Worm (Caenorhabditis elegans) whole organism, L1 larva: ENCODE measurements around the gene gap-2.

Source experiments
- C04F5.9 ChIP-seq: sonication (generic microtip); optimal IDR thresholded peaks from 2 replicates; lab custom pipeline; 2016; ENCODE audit warnings: missing genetic modification characterization, missing compliant biosample characterization
- Y116A8C.19 ChIP-seq: sonication (generic microtip); optimal IDR thresholded peaks from 2 replicates; lab custom pipeline; 2016; ENCODE audit warnings: missing compliant biosample characterization, missing genetic modification characterization, borderline replicate concordance
- alr-1 ChIP-seq: fragments of 200-800 bp; sonication (Bioruptor generic); optimal IDR thresholded peaks from 2 replicates; lab custom pipeline; 2018; ENCODE audit warnings: borderline replicate concordance, mild to moderate bottlenecking, missing genetic modification characterization, missing compliant biosample characterization
- ama-1 ChIP-seq: fragments of 150-350 bp; optimal IDR thresholded peaks from 2 replicates; lab custom pipeline; 2014
- blmp-1 ChIP-seq: fragments of 150-350 bp; optimal IDR thresholded peaks from 2 replicates; lab custom pipeline; 2014; ENCODE audit warnings: missing biosample characterization, missing genetic modification characterization
- ceh-8 ChIP-seq: fragments of 200-800 bp; sonication (Bioruptor generic); optimal IDR thresholded peaks from 2 replicates; lab custom pipeline; 2018; ENCODE audit warnings: mild to moderate bottlenecking, missing genetic modification characterization, moderate library complexity, missing compliant biosample characterization
- ces-1 ChIP-seq: fragments of 150-350 bp; optimal IDR thresholded peaks from 2 replicates; lab custom pipeline; 2014; ENCODE audit warnings: missing biosample characterization, missing genetic modification reagents, missing genetic modification characterization
- dsc-1 ChIP-seq: sonication (generic microtip); optimal IDR thresholded peaks from 2 replicates; lab custom pipeline; 2016; ENCODE audit warnings: mild to moderate bottlenecking, missing genetic modification characterization, missing compliant biosample characterization
- efl-1 ChIP-seq, 4 experiments: fragments of 150-350 bp; optimal IDR thresholded peaks in 3 of 4; peaks in 1 of 4; 1 replicate in 1 of 4; 2 replicates in 3 of 4; lab custom pipeline; 2014; ENCODE audit warnings: missing biosample characterization in 2 of 4, missing genetic modification characterization in 2 of 4, missing genetic modification reagents in 2 of 4
- efl-3 ChIP-seq: fragments of 200-800 bp; sonication (Bioruptor generic); optimal IDR thresholded peaks from 2 replicates; lab custom pipeline; 2018; ENCODE audit warnings: mild to moderate bottlenecking, missing genetic modification characterization, missing compliant biosample characterization
- egl-27 ChIP-seq, 2 experiments: fragments of 150-350 bp in 1 of 2; sonication (generic microtip); optimal IDR thresholded peaks; 3 replicates each; lab custom pipeline; 2017 to 2018; ENCODE audit warnings: missing biosample characterization in 2 of 2, missing genetic modification characterization in 2 of 2, missing genetic modification reagents in 2 of 2
- elt-3 ChIP-seq, 6 experiments: fragments of 150-350 bp in 1 of 6; sonication (generic microtip); optimal IDR thresholded peaks; 2 replicates each; lab custom pipeline; 2017 to 2018; ENCODE audit warnings: missing biosample characterization in 6 of 6, missing genetic modification characterization in 6 of 6, inconsistent platforms in 1 of 6
- ets-5 ChIP-seq: fragments of 200-800 bp; sonication (Bioruptor generic); IDR thresholded peaks from 2 replicates; pipeline ENCODE4 v1.3.6; 2022; ENCODE audit warnings: missing genetic modification characterization, missing compliant biosample characterization
- fkh-10 ChIP-seq: sonication (generic microtip); optimal IDR thresholded peaks from 2 replicates; lab custom pipeline; 2017; ENCODE audit warnings: missing biosample characterization, missing genetic modification reagents, missing genetic modification characterization
- fkh-4 ChIP-seq: sonication (generic microtip); optimal IDR thresholded peaks from 2 replicates; lab custom pipeline; 2016; ENCODE audit warnings: missing compliant biosample characterization, missing genetic modification characterization, borderline replicate concordance
- fkh-8 ChIP-seq: sonication (generic microtip); optimal IDR thresholded peaks from 2 replicates; lab custom pipeline; 2016; ENCODE audit warnings: mild to moderate bottlenecking, missing genetic modification characterization, missing compliant biosample characterization
- grh-1 ChIP-seq: fragments of 200-800 bp; sonication (Bioruptor generic); IDR thresholded peaks from 2 replicates; pipeline ENCODE4 v1.3.6; 2022; ENCODE audit warnings: missing genetic modification reagents, missing genetic modification characterization, missing compliant biosample characterization
- hlh-17 ChIP-seq: fragments of 200-800 bp; sonication (Bioruptor generic); optimal IDR thresholded peaks from 2 replicates; lab custom pipeline; 2018; ENCODE audit warnings: missing genetic modification characterization, mild to moderate bottlenecking, missing compliant biosample characterization, moderate library complexity, borderline replicate concordance
- hlh-4 ChIP-seq: sonication (generic microtip); optimal IDR thresholded peaks from 2 replicates; lab custom pipeline; 2016; ENCODE audit warnings: mild to moderate bottlenecking, missing genetic modification characterization, missing compliant biosample characterization
- hpl-2 ChIP-seq: fragments of 150-350 bp; optimal IDR thresholded peaks from 2 replicates; lab custom pipeline; 2014; ENCODE audit warnings: missing biosample characterization, missing genetic modification reagents, missing genetic modification characterization
- irx-1 ChIP-seq: sonication (generic microtip); optimal IDR thresholded peaks from 2 replicates; lab custom pipeline; 2016; ENCODE audit warnings: missing genetic modification characterization, missing compliant biosample characterization
- lin-13 ChIP-seq: fragments of 150-350 bp; optimal IDR thresholded peaks from 2 replicates; lab custom pipeline; 2014; ENCODE audit warnings: missing biosample characterization, missing genetic modification reagents, missing genetic modification characterization
- lin-14 ChIP-seq: fragments of 200-800 bp; sonication (Bioruptor generic); optimal IDR thresholded peaks from 2 replicates; lab custom pipeline; 2018; ENCODE audit warnings: mild to moderate bottlenecking, missing genetic modification characterization, moderate library complexity, missing compliant biosample characterization
- lin-15B ChIP-seq: fragments of 150-350 bp; sonication (generic microtip); optimal IDR thresholded peaks from 3 replicates; lab custom pipeline; 2014; ENCODE audit warnings: missing biosample characterization, missing genetic modification characterization
- lin-39 ChIP-seq: fragments of 150-350 bp; optimal IDR thresholded peaks from 2 replicates; lab custom pipeline; 2014; ENCODE audit warnings: missing biosample characterization, missing genetic modification reagents, missing genetic modification characterization
- lsy-2 ChIP-seq, 2 experiments: fragments of 150-350 bp; optimal IDR thresholded peaks; 2 replicates each; lab custom pipeline; 2014; ENCODE audit warnings: missing biosample characterization in 2 of 2, missing genetic modification characterization in 2 of 2
- mab-9 ChIP-seq: fragments of 200-800 bp; sonication (Bioruptor generic); IDR thresholded peaks from 2 replicates; pipeline ENCODE4 v1.3.6; 2022; ENCODE audit warnings: missing genetic modification reagents, missing genetic modification characterization, missing compliant biosample characterization
- mdl-1 ChIP-seq, 2 experiments: fragments of 150-350 bp; optimal IDR thresholded peaks; 2 replicates each; lab custom pipeline; 2014 to 2017; ENCODE audit warnings: missing biosample characterization in 2 of 2, missing genetic modification characterization in 2 of 2, inconsistent platforms in 1 of 2
- mep-1 ChIP-seq: fragments of 150-350 bp; optimal IDR thresholded peaks from 2 replicates; lab custom pipeline; 2014; ENCODE audit warnings: missing biosample characterization, missing genetic modification characterization
- nhr-11 ChIP-seq: fragments of 150-350 bp; optimal IDR thresholded peaks from 2 replicates; lab custom pipeline; 2014; ENCODE audit warnings: missing biosample characterization, missing genetic modification characterization
- nhr-12 ChIP-seq: sonication (generic microtip); optimal IDR thresholded peaks from 2 replicates; lab custom pipeline; 2017; ENCODE audit warnings: missing biosample characterization, missing genetic modification characterization
- nhr-20 ChIP-seq: sonication (generic microtip); optimal IDR thresholded peaks from 2 replicates; lab custom pipeline; 2016; ENCODE audit warnings: mild to moderate bottlenecking, missing genetic modification characterization, missing compliant biosample characterization
- nhr-237 ChIP-seq: fragments of 150-350 bp; optimal IDR thresholded peaks from 2 replicates; lab custom pipeline; 2014; ENCODE audit warnings: missing biosample characterization, missing genetic modification characterization
- nhr-28 ChIP-seq: fragments of 150-350 bp; optimal IDR thresholded peaks from 2 replicates; lab custom pipeline; 2014; ENCODE audit warnings: missing biosample characterization, missing genetic modification characterization
- nhr-47 ChIP-seq: sonication (generic microtip); optimal IDR thresholded peaks from 2 replicates; lab custom pipeline; 2016; ENCODE audit warnings: mild to moderate bottlenecking, missing genetic modification characterization, moderate library complexity, missing compliant biosample characterization
- nhr-71 ChIP-seq: sonication (generic microtip); optimal IDR thresholded peaks from 2 replicates; lab custom pipeline; 2016; ENCODE audit warnings: mild to moderate bottlenecking, missing genetic modification characterization, moderate library complexity, missing compliant biosample characterization
- nhr-76 ChIP-seq: sonication (generic microtip); optimal IDR thresholded peaks from 2 replicates; lab custom pipeline; 2017; ENCODE audit warnings: missing biosample characterization, missing genetic modification characterization
- nhr-77 ChIP-seq: fragments of 150-350 bp; optimal IDR thresholded peaks from 2 replicates; lab custom pipeline; 2014; ENCODE audit warnings: missing biosample characterization, missing genetic modification characterization
- nhr-84 ChIP-seq: sonication (generic microtip); optimal IDR thresholded peaks from 2 replicates; lab custom pipeline; 2017; ENCODE audit warnings: missing biosample characterization, missing genetic modification characterization
- nhr-85 ChIP-seq: sonication (generic microtip); peaks from one replicate; lab custom pipeline; 2016; ENCODE audit warnings: missing genetic modification characterization, inconsistent platforms, missing compliant biosample characterization
- pax-3 ChIP-seq: fragments of 200-800 bp; sonication (Bioruptor generic); optimal IDR thresholded peaks from 2 replicates; lab custom pipeline; 2018; ENCODE audit warnings: mild to moderate bottlenecking, missing genetic modification characterization, moderate library complexity, missing compliant biosample characterization
- pqm-1 ChIP-seq: sonication (generic microtip); optimal IDR thresholded peaks from 3 replicates; lab custom pipeline; 2017; ENCODE audit warnings: missing biosample characterization, missing genetic modification characterization
- rnt-1 ChIP-seq: sonication (generic microtip); optimal IDR thresholded peaks from 2 replicates; lab custom pipeline; 2016; ENCODE audit warnings: mild to moderate bottlenecking, missing genetic modification characterization, moderate library complexity, missing compliant biosample characterization
- skn-1 ChIP-seq: fragments of 150-350 bp; optimal IDR thresholded peaks from 2 replicates; lab custom pipeline; 2014; ENCODE audit warnings: missing biosample characterization, missing genetic modification characterization
- snpc-4 ChIP-seq: fragments of 150-350 bp; optimal IDR thresholded peaks from 2 replicates; lab custom pipeline; 2014; ENCODE audit warnings: missing biosample characterization, missing genetic modification characterization
- snu-23 ChIP-seq: sonication (generic microtip); optimal IDR thresholded peaks from 2 replicates; lab custom pipeline; 2016; ENCODE audit warnings: missing genetic modification characterization, missing compliant biosample characterization
- unc-130 ChIP-seq: fragments of 150-350 bp; optimal IDR thresholded peaks from 2 replicates; lab custom pipeline; 2017; ENCODE audit warnings: missing biosample characterization, missing genetic modification characterization, inconsistent platforms
- unc-30 ChIP-seq: sonication (generic microtip); optimal IDR thresholded peaks from 2 replicates; lab custom pipeline; 2017; ENCODE audit warnings: missing biosample characterization, missing genetic modification characterization
- vab-15 ChIP-seq: sonication (generic microtip); optimal IDR thresholded peaks from 2 replicates; lab custom pipeline; 2017; ENCODE audit warnings: missing genotype, mild to moderate bottlenecking, missing genetic modification characterization, missing compliant biosample characterization
- zip-4 ChIP-seq: fragments of 200-800 bp; sonication (Bioruptor generic); optimal IDR thresholded peaks from 2 replicates; lab custom pipeline; 2018; ENCODE audit warnings: mild to moderate bottlenecking, missing genetic modification characterization, moderate library complexity, missing compliant biosample characterization
- ztf-11 ChIP-seq, 2 experiments: sonication (generic microtip); optimal IDR thresholded peaks; 2 replicates each; lab custom pipeline; 2016 to 2017; ENCODE audit warnings: missing genetic modification characterization in 2 of 2, missing biosample characterization in 1 of 2, missing compliant biosample characterization in 1 of 2
- ztf-4 ChIP-seq: fragments of 150-350 bp; optimal IDR thresholded peaks from 2 replicates; lab custom pipeline; 2014; ENCODE audit warnings: missing biosample characterization, missing genetic modification characterization

gap-2 gene

DNA sequence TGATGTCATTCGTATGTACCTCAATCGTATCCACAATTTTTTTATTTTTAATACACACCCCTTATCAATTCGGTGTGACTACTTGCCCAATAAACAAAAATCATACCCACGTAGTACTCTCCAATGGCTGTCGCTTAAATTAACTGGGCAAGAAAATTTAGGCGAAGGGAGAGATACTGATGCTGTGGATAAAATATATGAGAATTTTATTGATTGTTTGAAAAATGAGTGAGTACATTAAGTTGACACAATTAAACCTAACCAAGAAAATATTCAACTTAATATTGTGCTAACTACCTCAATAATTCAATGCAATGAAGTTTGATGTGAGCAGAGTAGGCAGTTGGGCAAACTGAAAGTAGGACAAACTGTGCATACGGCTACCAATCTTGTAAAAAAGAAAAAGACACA, 6.5 kb upstream of the gap-2 start (continued):
- TF ChIP-seq mep-1 (tag; lab: Kevin White, UChicago) (peak; percentile 100), lin-13 (GFP tag; lab: Kevin White, UChicago) (peak; percentile 99), ztf-4 (tag; lab: Kevin White, UChicago) (peak; percentile 99), zip-4 (GFP tag; lab: Kevin White, UChicago) (peak; percentile 97), lin-15B (peak; percentile 50), ets-5 (GFP tag; lab: Robert Waterston, UW) (no peak), pax-3 (tag; lab: Kevin White, UChicago) (peak; percentile 96), pqm-1 (tag; lab: Kevin White, UChicago) (peak; percentile 91), nhr-20 (peak; percentile 99), efl-3 (GFP tag; lab: Kevin White, UChicago) (peak; percentile 91), grh-1 (GFP tag; lab: Robert Waterston, UW) (peak; percentile 94), lin-14 (GFP tag; lab: Kevin White, UChicago) (peak; percentile 98), nhr-47 (tag; lab: Kevin White, UChicago) (peak; percentile 100), skn-1 (tag; lab: Kevin White, UChicago) (peak; percentile 99), ceh-8 (GFP tag; lab: Kevin White, UChicago) (peak; percentile 99), fkh-10 (GFP tag; lab: Kevin White, UChicago) (peak; percentile 100), elt-3 (tag; optimal IDR thresholded peaks at IDR 0.05; lab: Kevin White, UChicago) (peak in 5 of 6 experiments; percentile 44 to 100 (median 92)), lin-39 (tag; lab: Kevin White, UChicago) (peak; percentile 100), unc-30 (tag; lab: Kevin White, UChicago) (peak; percentile 93), mdl-1 (tag; optimal IDR thresholded peaks at IDR 0.05; lab: Kevin White, UChicago) (peak; percentile 71 to 90), nhr-77 (tag; lab: Kevin White, UChicago) (peak; percentile 99), unc-130 (tag; lab: Kevin White, UChicago) (peak; percentile 50), hlh-17 (GFP tag; lab: Kevin White, UChicago) (no peak), ama-1 (no peak), egl-27 (tag; optimal IDR thresholded peaks at IDR 0.05; lab: Kevin White, UChicago) (peak; percentile 93), nhr-84 (tag; lab: Kevin White, UChicago) (peak; percentile 87), nhr-11 (tag; lab: Kevin White, UChicago) (peak; percentile 100), dsc-1 (tag; lab: Kevin White, UChicago) (peak; percentile 100), nhr-85 (peak; percentile 99), nhr-12 (tag; lab: Kevin White, UChicago) (peak; percentile 87), alr-1 (tag; lab: Kevin White, UChicago) (no peak), nhr-76 (peak; percentile 100), nhr-71 (tag; lab: Kevin White, UChicago) (peak; percentile 99), hlh-4 (tag; lab: Kevin White, UChicago) (peak; percentile 85), snpc-4 (tag; lab: Kevin White, UChicago) (peak; percentile 93), fkh-4 (tag; lab: Kevin White, UChicago) (peak; percentile 96), fkh-8 (tag; lab: Kevin White, UChicago) (peak; percentile 96), nhr-28 (tag; lab: Kevin White, UChicago) (peak; percentile 74), nhr-237 (tag; lab: Kevin White, UChicago) (peak; percentile 100), snu-23 (GFP tag; lab: Kevin White, UChicago) (peak; percentile 100), rnt-1 (tag; lab: Kevin White, UChicago) (peak; percentile 98), mab-9 (GFP tag; lab: Robert Waterston, UW) (peak; percentile 97), lsy-2 (tag; optimal IDR thresholded peaks at IDR 0.05; lab: Kevin White, UChicago) (peak; percentile 95 to 96), Y116A8C.19 (tag; lab: Kevin White, UChicago) (peak; percentile 22), hpl-2 (GFP tag; lab: Kevin White, UChicago) (peak; percentile 99), C04F5.9 (tag; lab: Kevin White, UChicago) (peak; percentile 92), blmp-1 (tag; lab: Kevin White, UChicago) (peak; percentile 61), ztf-11 (tag; optimal IDR thresholded peaks at IDR 0.05; lab: Kevin White, UChicago) (peak; percentile 79 to 96), irx-1 (tag; lab: Kevin White, UChicago) (peak; percentile 100), efl-1 (optimal IDR thresholded peaks at IDR 0.05; lab: Kevin White, UChicago) (peak; percentile 84 to 88), efl-1 (GFP tag; optimal IDR thresholded peaks at IDR 0.05 in 1 of 2; lab: Kevin White, UChicago) (peak; percentile 54 to 97), ces-1 (GFP tag; lab: Kevin White, UChicago) (peak; percentile 87), vab-15 (tag; lab: Kevin White, UChicago) (peak; percentile 71)
